Fruit fly (Drosophila melanogaster): ENCODE results near the gene narya.

DNA sequence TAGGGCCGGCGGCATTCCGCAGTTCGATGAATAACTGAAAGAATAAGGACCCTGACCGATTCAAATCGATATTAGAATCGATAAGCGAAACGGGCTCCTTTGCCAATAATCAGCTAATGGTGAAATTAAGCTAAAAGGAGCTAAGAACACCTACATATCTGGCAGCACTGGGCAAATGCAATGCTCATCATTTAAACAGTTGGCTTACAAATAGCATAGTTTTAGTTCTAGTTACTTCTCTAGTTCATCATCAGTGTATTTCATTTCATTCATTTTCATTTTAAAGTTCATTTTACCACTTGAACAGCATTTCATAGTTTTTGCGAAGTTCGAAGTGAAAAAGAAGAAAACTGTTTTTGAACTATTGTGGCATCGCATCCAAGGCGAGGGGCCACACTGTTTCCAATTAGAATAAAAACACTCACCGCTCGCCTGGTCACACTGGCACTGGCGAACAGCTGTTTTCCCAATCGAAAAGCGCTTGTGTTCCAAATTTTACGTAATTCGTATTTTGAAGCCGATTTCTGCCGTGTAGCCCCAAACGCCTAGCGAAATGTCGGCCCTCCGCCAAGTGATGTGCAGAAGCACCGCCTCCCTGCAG lies 17.2 kb downstream of the narya start, which contains the start of the genes pcm and ND-18:
- TF ChIP-seq D1 (tag; optimal IDR thresholded peaks at IDR 0.05) = no peak
- TF ChIP-seq EcR (GFP tag; optimal IDR thresholded peaks at IDR 0.05) = no peak
- no peak for TF ChIP-seq CG14655 (GFP tag; optimal IDR thresholded peaks at IDR 0.05)
- TF ChIP-seq CG13204 (GFP tag; optimal IDR thresholded peaks at IDR 0.05) = no peak
- TF ChIP-seq CG10348 (GFP tag; IDR thresholded peaks at IDR 0.05) = no peak
- TF ChIP-seq CG12605 (GFP tag; IDR thresholded peaks at IDR 0.05) = no peak
- no peak for TF ChIP-seq rn (GFP tag; IDR thresholded peaks at IDR 0.05)
- TF ChIP-seq fd96Ca (GFP tag; IDR thresholded peaks at IDR 0.05) = no peak
- TF ChIP-seq Pif1A (GFP tag; optimal IDR thresholded peaks at IDR 0.05) = no peak
